Worm (Caenorhabditis elegans): ENCODE measurements around the gene C13A2.4.

DNA sequence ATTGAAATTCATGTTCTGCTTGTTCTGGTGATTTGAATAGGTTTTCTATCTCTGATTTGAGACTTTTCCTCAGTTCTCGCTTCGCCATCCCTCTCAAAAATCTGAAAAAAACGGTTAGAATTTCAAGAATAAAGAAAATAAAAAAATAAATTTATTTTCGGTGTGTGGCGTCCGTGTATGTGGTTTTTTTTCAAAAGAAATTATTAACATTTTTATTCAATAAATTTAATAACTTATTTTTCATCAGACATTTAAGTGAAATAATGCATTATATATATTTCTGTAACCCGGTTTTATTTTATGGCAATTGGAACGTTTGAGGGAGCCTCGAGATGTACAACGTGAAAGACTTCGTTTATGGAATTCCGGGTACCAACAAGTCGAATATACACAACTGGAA, 44.5 kb upstream of the C13A2.4 start, which contains the start of gene C05C8.5:
- TF ChIP-seq tra-1 (GFP tag; IDR thresholded peaks at IDR 0.05), result no peak
- no peak for TF ChIP-seq nhr-11 (tag; optimal IDR thresholded peaks at IDR 0.05)
- TF ChIP-seq pha-4 (GFP tag; IDR thresholded peaks at IDR 0.05), result no peak
- no peak for TF ChIP-seq pha-4 (tag; optimal IDR thresholded peaks at IDR 0.05)
- no peak for TF ChIP-seq aly-2 (tag; optimal IDR thresholded peaks at IDR 0.05)
- TF ChIP-seq lin-13 (GFP tag; optimal IDR thresholded peaks at IDR 0.05), result no peak
- no peak for TF ChIP-seq ceh-44 (GFP tag; IDR thresholded peaks at IDR 0.05)
- no peak for TF ChIP-seq sdz-12 (GFP tag; optimal IDR thresholded peaks at IDR 0.05)
- TF ChIP-seq nhr-42 (GFP tag; IDR thresholded peaks at IDR 0.05), result no peak

Measured in whole organism, L4 larva.